Worm (Caenorhabditis elegans): ENCODE measurements around the gene try-4.

Gene try-4

ce11 chrV:20826618-20827017, 34.3 kb downstream of the try-4 start:
- TF ChIP-seq mab-5 (tag; optimal IDR thresholded peaks at IDR 0.05) (no peak), ztf-11 (tag; optimal IDR thresholded peaks at IDR 0.05) (no peak), nhr-21 (tag; optimal IDR thresholded peaks at IDR 0.05) (no peak), lsy-2 (tag; optimal IDR thresholded peaks at IDR 0.05) (no peak), C34F6.9 (tag; optimal IDR thresholded peaks at IDR 0.05) (no peak), ztf-1 (GFP tag; conservative IDR thresholded peaks at IDR 0.05) (no peak), nhr-10 (tag; optimal IDR thresholded peaks at IDR 0.05) (no peak), nhr-11 (tag; optimal IDR thresholded peaks at IDR 0.05) (no peak)

ce11 chrV:20824962-20825609, 35.9 kb downstream of the try-4 start, which contains the start of the genes gcy-22 and grl-14:
TSS of gene gcy-22 (minus strand) at chrV:20825062.
TSS of gene grl-14 (plus strand) at chrV:20825559.
- no peak for TF ChIP-seq sma-3 (GFP tag; optimal IDR thresholded peaks at IDR 0.05)
- TF ChIP-seq elt-3 (tag; optimal IDR thresholded peaks at IDR 0.05), result no peak
- TF ChIP-seq gmeb-1 (tag; optimal IDR thresholded peaks at IDR 0.05), result no peak
- no peak for TF ChIP-seq fos-1 (tag; optimal IDR thresholded peaks at IDR 0.05)
- TF ChIP-seq ztf-1 (GFP tag; conservative IDR thresholded peaks at IDR 0.05), result no peak
- TF ChIP-seq nhr-23 (tag; optimal IDR thresholded peaks at IDR 0.05), result no peak

- no peak for TF ChIP-seq gmeb-1 (tag; optimal IDR thresholded peaks at IDR 0.05)
- TF ChIP-seq lin-13 (GFP tag; optimal IDR thresholded peaks at IDR 0.05), result no peak
- no peak for TF ChIP-seq nhr-12 (tag; optimal IDR thresholded peaks at IDR 0.05)
- TF ChIP-seq nhr-21 (tag; optimal IDR thresholded peaks at IDR 0.05), result no peak
- no peak for TF ChIP-seq nhr-10 (tag; optimal IDR thresholded peaks at IDR 0.05)
- no peak for TF ChIP-seq F13H6.1 (tag; optimal IDR thresholded peaks at IDR 0.05)
- TF ChIP-seq ama-1 (optimal IDR thresholded peaks at IDR 0.05), result no peak
- no peak for TF ChIP-seq nhr-77 (tag; optimal IDR thresholded peaks at IDR 0.05)
- no peak for TF ChIP-seq blmp-1 (tag; optimal IDR thresholded peaks at IDR 0.05; ENCODE audit: insufficient read depth)
- no peak for TF ChIP-seq nhr-23 (tag; optimal IDR thresholded peaks at IDR 0.05)
- no peak for TF ChIP-seq ztf-4 (tag; optimal IDR thresholded peaks at IDR 0.05)
These were observed 40.9 kb downstream of the try-4 start, which contains the start of gene T03D8.6 for ce11 chrV:20820033-20820432. TSS of gene T03D8.6 (minus strand) at chrV:20820330.

ce11 chrV:20815842-20816241, 45.1 kb downstream of the try-4 start, which contains the start of gene sshk-1:
TSS of gene sshk-1 (plus strand) at chrV:20816142.
- TF ChIP-seq C34F6.9 (tag; optimal IDR thresholded peaks at IDR 0.05), result no peak
- TF ChIP-seq sma-3 (GFP tag; optimal IDR thresholded peaks at IDR 0.05), result no peak
- no peak for TF ChIP-seq ceh-16 (tag; optimal IDR thresholded peaks at IDR 0.05)
- TF ChIP-seq crh-2 (tag; optimal IDR thresholded peaks at IDR 0.05), result no peak
- no peak for TF ChIP-seq ztf-1 (GFP tag; conservative IDR thresholded peaks at IDR 0.05)
- no peak for TF ChIP-seq ztf-4 (tag; optimal IDR thresholded peaks at IDR 0.05)
- no peak for TF ChIP-seq skn-1 (tag; optimal IDR thresholded peaks at IDR 0.05)
- TF ChIP-seq nhr-12 (tag; optimal IDR thresholded peaks at IDR 0.05), result no peak
- no peak for TF ChIP-seq elt-3 (tag; optimal IDR thresholded peaks at IDR 0.05)
- TF ChIP-seq F13H6.1 (tag; optimal IDR thresholded peaks at IDR 0.05), result no peak
- no peak for TF ChIP-seq lin-13 (GFP tag; optimal IDR thresholded peaks at IDR 0.05)
- no peak for TF ChIP-seq alr-1 (tag; optimal IDR thresholded peaks at IDR 0.05)
- no peak for TF ChIP-seq nhr-11 (tag; optimal IDR thresholded peaks at IDR 0.05)
- TF ChIP-seq nhr-23 (tag; optimal IDR thresholded peaks at IDR 0.05), result no peak

- TF ChIP-seq unc-62 (GFP tag; optimal IDR thresholded peaks at IDR 0.05) (no peak), unc-55 (GFP tag; optimal IDR thresholded peaks at IDR 0.05) (peak; percentile 39), sem-4 (tag; optimal IDR thresholded peaks at IDR 0.05) (no peak), mdl-1 (tag; optimal IDR thresholded peaks at IDR 0.05) (no peak), peb-1 (tag; optimal IDR thresholded peaks at IDR 0.05) (no peak), ama-1 (optimal IDR thresholded peaks at IDR 0.05) (no peak), elt-3 (tag; optimal IDR thresholded peaks at IDR 0.05) (no peak)
These were observed 46.5 kb downstream of the try-4 start, which contains the start of gene Y44A6D.7 for ce11 chrV:20814424-20814823. TSS of gene Y44A6D.7 (plus strand) at chrV:20814724.

- no peak for TF ChIP-seq nhr-10 (tag; optimal IDR thresholded peaks at IDR 0.05)
- TF ChIP-seq nhr-129 (tag; optimal IDR thresholded peaks at IDR 0.05), result no peak
- TF ChIP-seq zag-1 (tag; optimal IDR thresholded peaks at IDR 0.05), result no peak
- no peak for TF ChIP-seq elt-1 (tag; optimal IDR thresholded peaks at IDR 0.05)
These were observed 47.3 kb downstream of the try-4 start for ce11 chrV:20813646-20814045.
